Fruit fly (Drosophila melanogaster) whole organism, wandering third instar larva: ENCODE results near the gene Tom.

ENCODE experiments used
- CG32264 ChIP-seq: fragments of 200-800 bp; sonication (Bioruptor generic); optimal IDR thresholded peaks from 2 replicates; lab custom pipeline; 2016; ENCODE audit warnings: missing biosample characterization, missing genetic modification characterization
- CG9705 ChIP-seq: fragments of 200-800 bp; sonication (Bioruptor generic); optimal IDR thresholded peaks from 2 replicates; lab custom pipeline; 2018; ENCODE audit warnings: missing biosample characterization, mild to moderate bottlenecking, missing genetic modification characterization
- CrebA ChIP-seq: fragments of 200-800 bp; sonication (Bioruptor generic); optimal IDR thresholded peaks from 2 replicates; lab custom pipeline; 2016; ENCODE audit warnings: missing biosample characterization, mild to moderate bottlenecking, missing genetic modification characterization, borderline replicate concordance
- Dfd ChIP-seq: fragments of >200 bp; optimal IDR thresholded peaks from 2 replicates; lab custom pipeline; 2017; ENCODE audit warnings: missing biosample characterization, missing genetic modification characterization
- Dif ChIP-seq: fragments of 200-275, 200-300 bp; sonication (Bioruptor generic); optimal IDR thresholded peaks from 2 replicates; lab custom pipeline; 2018; ENCODE audit warnings: missing biosample characterization, missing genetic modification characterization; ENCODE audit not compliant: partially characterized antibody
- Hnf4 ChIP-seq: fragments of 200-800 bp; sonication (Bioruptor generic); optimal IDR thresholded peaks from 2 replicates; lab custom pipeline; 2016; ENCODE audit warnings: missing biosample characterization, mild to moderate bottlenecking, missing genetic modification characterization
- Hr78 ChIP-seq: fragments of >200 bp; optimal IDR thresholded peaks from 2 replicates; lab custom pipeline; 2017; ENCODE audit warnings: missing biosample characterization, missing genetic modification characterization
- Hr83 ChIP-seq: fragments of 200-300 bp; sonication (Bioruptor generic); optimal IDR thresholded peaks from 2 replicates; lab custom pipeline; 2016; ENCODE audit warnings: missing biosample characterization, mild to moderate bottlenecking, missing genetic modification characterization, moderate library complexity; ENCODE audit not compliant: poor library complexity, severe bottlenecking
- Mio ChIP-seq: sonication (Bioruptor generic); optimal IDR thresholded peaks from 2 replicates; lab custom pipeline; 2016; ENCODE audit warnings: missing biosample characterization, missing genetic modification characterization
- N ChIP-seq: fragments of >200 bp; optimal IDR thresholded peaks from 2 replicates; lab custom pipeline; 2018; ENCODE audit warnings: missing biosample characterization, missing external identifiers, missing genetic modification characterization
- OdsH ChIP-seq: fragments of 200-800 bp; sonication (Bioruptor generic); optimal IDR thresholded peaks from 2 replicates; lab custom pipeline; 2016; ENCODE audit warnings: missing biosample characterization, mild to moderate bottlenecking, missing genetic modification characterization
- Rel ChIP-seq, 2 experiments: fragments of 200-800 bp; sonication (Bioruptor generic) in 1 of 2; optimal IDR thresholded peaks; 2 replicates in 1 of 2; 3 replicates in 1 of 2; lab custom pipeline; 2016 to 2019; ENCODE audit warnings: mild to moderate bottlenecking in 2 of 2, missing biosample characterization in 2 of 2, missing genetic modification characterization in 2 of 2, moderate library complexity in 1 of 2
- Sp1 ChIP-seq: fragments of 200-800 bp; sonication (Bioruptor generic); optimal IDR thresholded peaks from 3 replicates; lab custom pipeline; 2019; ENCODE audit warnings: missing biosample characterization, mild to moderate bottlenecking, missing genetic modification characterization, moderate library complexity
- Vsx2 ChIP-seq: fragments of 200-300, 225-300 bp; sonication (Bioruptor generic); optimal IDR thresholded peaks from 2 replicates; lab custom pipeline; 2018; ENCODE audit warnings: missing biosample characterization, missing genetic modification characterization; ENCODE audit not compliant: partially characterized antibody
- dl ChIP-seq, 2 experiments: fragments of 175-275, 200-275 bp in 1 of 2; fragments of 200-275 bp in 1 of 2; sonication (Bioruptor generic); optimal IDR thresholded peaks; lab custom pipeline; 2018; ENCODE audit warnings: mild to moderate bottlenecking in 2 of 2, missing biosample characterization in 2 of 2, missing genetic modification characterization in 2 of 2, moderate library complexity in 2 of 2; ENCODE audit not compliant: partially characterized antibody in 2 of 2, insufficient read depth in 1 of 2
- dmrt93B ChIP-seq: fragments of 200-800 bp; sonication (Bioruptor generic); optimal IDR thresholded peaks from 2 replicates; lab custom pipeline; 2018; ENCODE audit warnings: missing biosample characterization, mild to moderate bottlenecking, missing genetic modification characterization
- dsf ChIP-seq: sonication (Bioruptor generic); optimal IDR thresholded peaks from 2 replicates; lab custom pipeline; 2016; ENCODE audit warnings: missing biosample characterization, missing genetic modification characterization, borderline replicate concordance
- ey ChIP-seq: fragments of 200-800 bp; sonication (Bioruptor generic); optimal IDR thresholded peaks from 2 replicates; lab custom pipeline; 2016; ENCODE audit warnings: missing biosample characterization, missing genetic modification characterization
- foxo ChIP-seq, 2 experiments: fragments of 200-800 bp; sonication (Bioruptor generic); optimal IDR thresholded peaks; 2 replicates in 1 of 2; 3 replicates in 1 of 2; lab custom pipeline; 2016 to 2017; ENCODE audit warnings: missing biosample characterization in 2 of 2, missing genetic modification characterization in 2 of 2
- fru ChIP-seq: fragments of 200-800 bp; sonication (Bioruptor generic); optimal IDR thresholded peaks from 3 replicates; lab custom pipeline; 2016; ENCODE audit warnings: missing biosample characterization, mild to moderate bottlenecking, missing genetic modification characterization
- h ChIP-seq: fragments of 200-800 bp; sonication (Bioruptor generic); optimal IDR thresholded peaks from 3 replicates; lab custom pipeline; 2016; ENCODE audit warnings: missing biosample characterization, mild to moderate bottlenecking, missing genetic modification characterization
- jim ChIP-seq: fragments of 175-275, 200-325 bp; sonication (Bioruptor generic); optimal IDR thresholded peaks from 2 replicates; lab custom pipeline; 2016; ENCODE audit warnings: missing biosample characterization, mild to moderate bottlenecking, missing genetic modification characterization
- lola ChIP-seq: fragments of >200 bp; optimal IDR thresholded peaks from 2 replicates; lab custom pipeline; 2017; ENCODE audit warnings: missing biosample characterization, missing genetic modification characterization
- psq ChIP-seq: fragments of 200-800 bp; sonication (Bioruptor generic); optimal IDR thresholded peaks from 3 replicates; lab custom pipeline; 2017; ENCODE audit warnings: missing biosample characterization, mild to moderate bottlenecking, missing genetic modification characterization, moderate library complexity
- sage ChIP-seq: fragments of 200-800 bp; sonication (Bioruptor generic); optimal IDR thresholded peaks from 2 replicates; lab custom pipeline; 2016; ENCODE audit warnings: missing biosample characterization, mild to moderate bottlenecking, missing genetic modification characterization
- tai ChIP-seq: sonication (Bioruptor generic); optimal IDR thresholded peaks from 2 replicates; lab custom pipeline; 2016; ENCODE audit warnings: missing biosample characterization, missing genetic modification characterization
- usp ChIP-seq: fragments of >200 bp; optimal IDR thresholded peaks from 2 replicates; lab custom pipeline; 2017; ENCODE audit warnings: missing biosample characterization, missing genetic modification characterization
- woc ChIP-seq: sonication (Bioruptor generic); optimal IDR thresholded peaks from 2 replicates; lab custom pipeline; 2016; ENCODE audit warnings: missing biosample characterization, mild to moderate bottlenecking, missing genetic modification characterization

Tom gene

dm6 chr3L:14984521-14985150, 15.5 kb downstream of the Tom start, which contains the start of gene mnd:
mnd (plus strand) TSS chr3L:14985100.
- no peak for TF ChIP-seq dl (GFP tag; optimal IDR thresholded peaks at IDR 0.05; lab: Kevin White, UChicago; ENCODE audit: insufficient read depth in 1 of 2, partially characterized antibody in 2 of 2)
- TF ChIP-seq OdsH (GFP tag; lab: Kevin White, UChicago), result no peak
- no peak for TF ChIP-seq Hr83 (GFP tag; lab: Kevin White, UChicago)
- no peak for TF ChIP-seq dsf (GFP tag; lab: Kevin White, UChicago)
- TF ChIP-seq Hr78 (GFP tag; lab: Kevin White, UChicago), result no peak
- TF ChIP-seq fru (GFP tag; lab: Kevin White, UChicago), result peak; percentile 2
- TF ChIP-seq woc (GFP tag; lab: Kevin White, UChicago), result no peak
- TF ChIP-seq usp, result no peak
- TF ChIP-seq Dfd (GFP tag; lab: Kevin White, UChicago), result no peak
- no peak for TF ChIP-seq N (GFP tag; lab: Kevin White, UChicago)
- TF ChIP-seq Mio (GFP tag; lab: Kevin White, UChicago), result no peak
- TF ChIP-seq psq (GFP tag; lab: Kevin White, UChicago), result no peak
- no peak for TF ChIP-seq sage (GFP tag; lab: Kevin White, UChicago)
- peak; percentile 44 for TF ChIP-seq h (GFP tag; lab: Kevin White, UChicago)
- TF ChIP-seq Sp1 (GFP tag; lab: Kevin White, UChicago), result no peak
- TF ChIP-seq CG32264 (GFP tag; lab: Kevin White, UChicago), result no peak
- TF ChIP-seq ey (GFP tag; lab: Kevin White, UChicago), result peak; percentile 13
- peak in 1 of 2 experiments; percentile 24 for TF ChIP-seq foxo (GFP tag; optimal IDR thresholded peaks at IDR 0.05; lab: Kevin White, UChicago)
- TF ChIP-seq jim (GFP tag; lab: Kevin White, UChicago), result no peak
- TF ChIP-seq, all 38 proteins: peak for 4

DNA sequence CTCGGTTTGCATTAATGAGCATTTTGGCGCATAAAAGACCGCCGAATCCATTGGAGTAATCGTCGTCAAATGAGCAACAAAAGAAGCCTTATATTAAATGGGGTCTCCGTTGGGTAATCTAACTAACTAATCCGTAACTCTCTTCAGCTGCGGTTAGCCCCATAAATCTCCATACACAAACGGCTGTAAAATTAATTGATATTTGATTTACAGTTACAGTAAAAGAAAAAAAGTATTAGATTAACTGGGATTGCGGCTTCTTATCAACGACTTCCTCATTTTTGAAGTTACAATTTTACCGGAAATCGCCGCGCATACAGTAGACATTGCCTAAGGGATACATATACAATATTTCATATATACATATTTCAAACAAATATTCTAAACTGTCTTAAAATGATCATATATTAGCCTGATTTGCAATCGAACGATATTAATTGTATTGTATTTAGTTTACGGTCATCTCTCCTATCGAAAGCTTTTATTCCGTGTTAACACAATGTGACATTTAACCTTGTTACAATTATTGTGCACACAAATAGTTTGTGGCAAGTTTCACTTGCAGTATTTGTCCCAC, 17.3 kb downstream of the Tom start:
- TF ChIP-seq sage (GFP tag; lab: Kevin White, UChicago) (no peak), fru (GFP tag; lab: Kevin White, UChicago) (no peak), ey (GFP tag; lab: Kevin White, UChicago) (no peak), psq (GFP tag; lab: Kevin White, UChicago) (no peak), lola (GFP tag; lab: Kevin White, UChicago) (no peak), dsf (GFP tag; lab: Kevin White, UChicago) (no peak), Rel (GFP tag; optimal IDR thresholded peaks at IDR 0.05; lab: Kevin White, UChicago) (no peak), Rel (tag; optimal IDR thresholded peaks at IDR 0.05; lab: Kevin White, UChicago) (no peak), tai (GFP tag; lab: Kevin White, UChicago) (no peak), CG9705 (no peak), CrebA (GFP tag; lab: Kevin White, UChicago) (no peak), Hr83 (GFP tag; lab: Kevin White, UChicago) (no peak), Hnf4 (GFP tag; lab: Kevin White, UChicago) (no peak), OdsH (GFP tag; lab: Kevin White, UChicago) (no peak)

DNA sequence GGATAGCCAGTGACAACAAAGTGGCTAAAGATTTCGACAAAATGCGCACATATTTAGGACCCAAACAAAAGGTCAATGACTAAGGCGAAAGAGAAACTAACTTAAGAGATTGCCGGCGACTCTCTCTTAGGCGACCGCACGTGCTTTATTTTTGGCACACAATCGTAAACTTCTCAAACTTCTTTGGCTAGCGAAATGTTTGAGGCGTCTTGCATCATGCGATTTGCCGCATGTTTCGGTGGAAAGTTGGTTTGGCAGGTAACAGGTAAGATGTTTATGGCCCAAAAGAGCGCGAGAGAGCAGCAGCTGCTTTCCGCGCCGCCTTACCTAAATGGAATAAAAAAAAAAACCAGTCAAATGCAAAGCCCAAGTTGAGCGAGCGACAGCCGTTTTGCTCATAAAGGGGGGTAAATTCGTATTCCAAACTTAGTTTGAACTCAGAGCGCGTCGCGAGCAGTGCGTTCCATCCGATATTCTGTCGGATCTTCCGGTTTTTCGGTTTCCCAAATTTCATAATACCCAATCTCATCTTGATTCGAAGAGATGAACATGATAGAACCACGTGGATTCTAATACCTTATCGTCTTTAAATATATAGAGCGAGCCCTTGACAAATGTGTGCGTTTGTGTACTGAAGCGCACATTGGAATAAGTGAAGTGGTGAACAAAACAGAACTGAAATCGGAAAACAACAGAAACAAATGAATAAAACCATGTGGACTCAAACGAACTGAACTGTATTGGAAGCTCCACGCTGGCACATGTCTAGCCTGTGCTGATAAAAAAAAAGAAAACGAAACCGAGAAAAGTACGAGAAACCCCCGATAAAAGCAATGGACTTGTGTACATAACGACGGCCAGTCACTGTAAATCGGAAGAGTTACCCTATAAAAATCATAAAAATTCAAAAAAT, 18.1 kb downstream of the Tom start:
- TF ChIP-seq Vsx2 (peak; percentile 99), usp (no peak), jim (GFP tag; lab: Kevin White, UChicago) (peak; percentile 47), Sp1 (GFP tag; lab: Kevin White, UChicago) (peak; percentile 2), psq (GFP tag; lab: Kevin White, UChicago) (peak; percentile 21), Dif (GFP tag; lab: Kevin White, UChicago) (peak; percentile 99), tai (GFP tag; lab: Kevin White, UChicago) (peak; percentile 22), Dfd (GFP tag; lab: Kevin White, UChicago) (no peak), dmrt93B (GFP tag; lab: Kevin White, UChicago) (no peak), sage (GFP tag; lab: Kevin White, UChicago) (no peak), woc (GFP tag; lab: Kevin White, UChicago) (peak; percentile 24), dl (GFP tag; optimal IDR thresholded peaks at IDR 0.05; lab: Kevin White, UChicago; ENCODE audit: insufficient read depth in 1 of 2, partially characterized antibody in 2 of 2) (peak; percentile 90 to 97)
